Worm (Caenorhabditis elegans) whole organism, L4 larva: ENCODE data around the gene rga-9.
A peak's percentile ranks its signal among the peaks of the same experiment; 100 is the strongest.

Experiments
- F26F4.8 ChIP-seq: fragments of 200-800 bp; sonication (Bioruptor generic); conservative IDR thresholded peaks from 2 replicates; pipeline ENCODE4 v1.3.6; 2022; ENCODE audit warnings: missing genetic modification characterization, missing compliant biosample characterization
- F37D6.2 ChIP-seq: sonication (generic microtip); optimal IDR thresholded peaks from 2 replicates; lab custom pipeline; 2016; ENCODE audit warnings: mild to moderate bottlenecking, missing genetic modification characterization, missing compliant biosample characterization
- T26A8.4 ChIP-seq: fragments of 200-800 bp; sonication (Bioruptor generic); IDR thresholded peaks from 2 replicates; pipeline ENCODE4 v1.3.6; 2022; ENCODE audit warnings: missing genetic modification characterization, missing compliant biosample characterization
- Y48G9A.11 ChIP-seq: fragments of 200-800 bp; sonication (Bioruptor generic); IDR thresholded peaks from 2 replicates; pipeline ENCODE4 v1.3.6; 2022; ENCODE audit warnings: missing genetic modification reagents, missing genetic modification characterization, missing compliant biosample characterization
- Y5F2A.4 ChIP-seq: fragments of 200-800 bp; sonication (Bioruptor generic); optimal IDR thresholded peaks from 2 replicates; lab custom pipeline; 2018; ENCODE audit warnings: mild to moderate bottlenecking, missing genetic modification characterization, missing compliant biosample characterization
- ZK337.2 ChIP-seq: fragments of 200-800 bp; sonication (Bioruptor generic); IDR thresholded peaks from 2 replicates; pipeline ENCODE4 v1.3.6; 2022; ENCODE audit warnings: missing genetic modification reagents, missing genetic modification characterization, missing compliant biosample characterization
- ZK546.5 ChIP-seq, 2 experiments: sonication (generic microtip); optimal IDR thresholded peaks; 2 replicates each; lab custom pipeline; 2017; ENCODE audit warnings: missing biosample characterization in 2 of 2, missing genetic modification characterization in 2 of 2
- aha-1 ChIP-seq: fragments of 150-350 bp; peaks from one replicate; lab custom pipeline; 2014; ENCODE audit warnings: missing biosample characterization, missing genetic modification characterization
- aly-2 ChIP-seq: sonication (generic microtip); optimal IDR thresholded peaks from 2 replicates; lab custom pipeline; 2018; ENCODE audit warnings: missing biosample characterization, missing genetic modification characterization
- ama-1 ChIP-seq: fragments of 150-350 bp; optimal IDR thresholded peaks from 2 replicates; lab custom pipeline; 2014; ENCODE audit warnings: inconsistent platforms, mixed read lengths
- arid-1 ChIP-seq: fragments of 200-800 bp; sonication (Bioruptor generic); conservative IDR thresholded peaks from 2 replicates; pipeline ENCODE4 v1.3.6; 2022; ENCODE audit warnings: missing genetic modification reagents, missing genetic modification characterization, missing compliant biosample characterization
- ceh-20 ChIP-seq: fragments of 200-800 bp; sonication (Bioruptor generic); IDR thresholded peaks from 2 replicates; pipeline ENCODE4 v1.3.6; 2022; ENCODE audit warnings: missing genetic modification reagents, missing genetic modification characterization, missing compliant biosample characterization
- ceh-32 ChIP-seq: sonication (generic microtip); optimal IDR thresholded peaks from 2 replicates; lab custom pipeline; 2016; ENCODE audit warnings: mild to moderate bottlenecking, missing genetic modification characterization, missing compliant biosample characterization; ENCODE audit not compliant: poor library complexity
- ceh-62 ChIP-seq: sonication (generic microtip); optimal IDR thresholded peaks from 2 replicates; lab custom pipeline; 2017; ENCODE audit warnings: missing biosample characterization, missing genetic modification characterization
- daf-16 ChIP-seq, 3 experiments: sonication (generic microtip); optimal IDR thresholded peaks; 2 replicates each; lab custom pipeline; 2016 to 2017; ENCODE audit warnings: missing genetic modification characterization in 3 of 3, missing genetic modification reagents in 3 of 3, mild to moderate bottlenecking in 2 of 3, missing compliant biosample characterization in 2 of 3, missing biosample characterization in 1 of 3, moderate library complexity in 1 of 3
- daf-19 ChIP-seq: fragments of 200-800 bp; sonication (Bioruptor generic); conservative IDR thresholded peaks from 2 replicates; pipeline ENCODE4 v1.3.6; 2022; ENCODE audit warnings: missing genetic modification characterization, missing compliant biosample characterization
- daf-8 ChIP-seq: fragments of 200-800 bp; sonication (Bioruptor generic); IDR thresholded peaks from 2 replicates; pipeline ENCODE4 v1.3.6; 2022; ENCODE audit warnings: missing genetic modification characterization, missing compliant biosample characterization
- duxl-1 ChIP-seq: sonication (generic microtip); optimal IDR thresholded peaks from 2 replicates; lab custom pipeline; 2016; ENCODE audit warnings: mild to moderate bottlenecking, missing genetic modification characterization, moderate library complexity, missing compliant biosample characterization; ENCODE audit not compliant: poor library complexity
- dve-1 ChIP-seq: sonication (generic microtip); optimal IDR thresholded peaks from 2 replicates; lab custom pipeline; 2017; ENCODE audit warnings: antibody characterized with exemption, mild to moderate bottlenecking, missing genetic modification characterization, missing compliant biosample characterization; ENCODE audit not compliant: insufficient read depth
- egl-43 ChIP-seq: fragments of 200-800 bp; sonication (Bioruptor generic); IDR thresholded peaks from 2 replicates; pipeline ENCODE4 v1.3.6; 2022; ENCODE audit warnings: missing genetic modification reagents, missing genetic modification characterization, missing compliant biosample characterization
- fos-1 ChIP-seq: fragments of 150-350 bp; optimal IDR thresholded peaks from 2 replicates; lab custom pipeline; 2014; ENCODE audit warnings: missing biosample characterization, missing genetic modification characterization
- hmg-1.1 ChIP-seq: fragments of 200-800 bp; sonication (Bioruptor generic); IDR thresholded peaks from 2 replicates; pipeline ENCODE4 v1.3.6; 2022; ENCODE audit warnings: missing genetic modification reagents, missing genetic modification characterization, missing compliant biosample characterization
- jun-1 ChIP-seq: fragments of 150-350 bp; optimal IDR thresholded peaks from 2 replicates; lab custom pipeline; 2014; ENCODE audit warnings: missing biosample characterization, missing genetic modification reagents, missing genetic modification characterization
- lim-7 ChIP-seq: fragments of 200-800 bp; sonication (Bioruptor generic); IDR thresholded peaks from 2 replicates; pipeline ENCODE4 v1.3.6; 2022; ENCODE audit warnings: missing genetic modification characterization, missing compliant biosample characterization
- lin-13 ChIP-seq: fragments of 150-350 bp; optimal IDR thresholded peaks from 2 replicates; lab custom pipeline; 2014; ENCODE audit warnings: missing biosample characterization, missing genetic modification reagents, missing genetic modification characterization
- nhr-10 ChIP-seq: fragments of 150-350 bp; optimal IDR thresholded peaks from 2 replicates; lab custom pipeline; 2014; ENCODE audit warnings: missing biosample characterization, missing genetic modification characterization
- nhr-28 ChIP-seq: fragments of 150-350 bp; optimal IDR thresholded peaks from 2 replicates; lab custom pipeline; 2014; ENCODE audit warnings: missing biosample characterization, missing genetic modification characterization
- nhr-42 ChIP-seq: fragments of 200-800 bp; sonication (Bioruptor generic); IDR thresholded peaks from 2 replicates; pipeline ENCODE4 v1.3.6; 2022; ENCODE audit warnings: missing genetic modification characterization, missing compliant biosample characterization
- nhr-48 ChIP-seq: sonication (generic microtip); optimal IDR thresholded peaks from 2 replicates; lab custom pipeline; 2016; ENCODE audit warnings: mild to moderate bottlenecking, missing genetic modification characterization, missing compliant biosample characterization
- nhr-6 ChIP-seq: fragments of 150-350 bp; optimal IDR thresholded peaks from 2 replicates; lab custom pipeline; 2014; ENCODE audit warnings: missing biosample characterization, missing genetic modification characterization
- php-3 ChIP-seq: fragments of 200-800 bp; sonication (Bioruptor generic); IDR thresholded peaks from 2 replicates; pipeline ENCODE4 v1.3.6; 2022; ENCODE audit warnings: missing genetic modification reagents, missing genetic modification characterization, missing compliant biosample characterization
- sdz-12 ChIP-seq: fragments of 200-800 bp; sonication (Bioruptor generic); optimal IDR thresholded peaks from 2 replicates; lab custom pipeline; 2018; ENCODE audit warnings: mild to moderate bottlenecking, missing genetic modification characterization, missing compliant biosample characterization
- set-16 ChIP-seq: fragments of 200-800 bp; sonication (Bioruptor generic); IDR thresholded peaks from 2 replicates; pipeline ENCODE4 v1.3.6; 2022; ENCODE audit warnings: missing genetic modification reagents, missing genetic modification characterization, missing compliant biosample characterization
- snpc-4 ChIP-seq: fragments of 150-350 bp; optimal IDR thresholded peaks from 2 replicates; lab custom pipeline; 2014; ENCODE audit warnings: missing biosample characterization, missing genetic modification characterization
- spr-1 ChIP-seq: sonication (generic microtip); optimal IDR thresholded peaks from 2 replicates; lab custom pipeline; 2016; ENCODE audit warnings: mild to moderate bottlenecking, missing genetic modification characterization, missing compliant biosample characterization
- tra-1 ChIP-seq: fragments of 200-800 bp; sonication (Bioruptor generic); IDR thresholded peaks from 2 replicates; pipeline ENCODE4 v1.3.6; 2022; ENCODE audit warnings: missing genetic modification reagents, missing genetic modification characterization, missing compliant biosample characterization
- unc-39 ChIP-seq: sonication (generic microtip); optimal IDR thresholded peaks from 2 replicates; lab custom pipeline; 2017; ENCODE audit warnings: missing biosample characterization, missing genetic modification characterization
- unc-62 ChIP-seq, 3 experiments: fragments of 150-350 bp in 1 of 3; sonication (generic microtip); optimal IDR thresholded peaks in 2 of 3; peaks in 1 of 3; 1 replicate in 1 of 3; 2 replicates in 2 of 3; lab custom pipeline; 2014 to 2017; ENCODE audit warnings: missing biosample characterization in 3 of 3, missing genetic modification characterization in 3 of 3, missing genetic modification reagents in 3 of 3, missing genotype in 1 of 3
- vab-7 ChIP-seq: fragments of 200-800 bp; sonication (Bioruptor generic); IDR thresholded peaks from 2 replicates; pipeline ENCODE4 v1.3.6; 2022; ENCODE audit warnings: missing genetic modification reagents, missing genetic modification characterization, missing compliant biosample characterization
- zfp-3 ChIP-seq: fragments of 200-800 bp; sonication (Bioruptor generic); conservative IDR thresholded peaks from 2 replicates; pipeline ENCODE4 v1.3.6; 2022; ENCODE audit warnings: missing genetic modification reagents, missing genetic modification characterization, missing compliant biosample characterization

rga-9 gene

DNA sequence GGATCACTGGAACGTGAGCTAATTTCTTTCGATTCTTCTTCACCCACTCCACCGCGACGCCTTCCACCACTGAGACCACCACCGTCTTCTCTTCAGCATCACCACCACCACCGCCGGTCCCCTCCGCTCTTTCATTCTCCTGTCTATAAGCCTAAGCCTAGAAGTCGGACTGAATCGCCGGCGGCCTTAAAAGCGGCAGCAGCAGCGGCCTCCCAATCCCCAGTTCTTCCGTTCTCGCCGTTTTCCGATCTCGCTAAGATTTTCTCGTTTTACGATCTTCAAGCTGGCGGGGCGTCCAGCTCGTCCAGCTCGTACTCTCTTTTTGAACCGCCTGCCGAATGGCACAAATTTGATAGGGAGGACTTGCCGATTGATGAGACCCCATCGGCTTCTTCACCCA lies 41.8 kb upstream of the rga-9 start:
- no peak for TF ChIP-seq Y5F2A.4 (GFP tag; lab: Kevin White, UChicago)
- TF ChIP-seq fos-1: no peak
- no peak for TF ChIP-seq sdz-12 (GFP tag; lab: Kevin White, UChicago)
- TF ChIP-seq nhr-42: no peak
- TF ChIP-seq egl-43 (GFP tag; lab: Robert Waterston, UW): 0 out of 2 replicates have a peak, but pooled peaks have one; percentile 13
- TF ChIP-seq vab-7 (GFP tag; lab: Robert Waterston, UW): no peak
- TF ChIP-seq nhr-48 (tag; lab: Kevin White, UChicago): no peak
- TF ChIP-seq set-16 (GFP tag; lab: Robert Waterston, UW): peak; percentile 89
- peak; percentile 57 for TF ChIP-seq aha-1
- no peak for TF ChIP-seq F26F4.8 (GFP tag; lab: Robert Waterston, UW)
- TF ChIP-seq daf-19 (GFP tag; lab: Robert Waterston, UW): no peak
- TF ChIP-seq, all 104 proteins: peak for 3

DNA sequence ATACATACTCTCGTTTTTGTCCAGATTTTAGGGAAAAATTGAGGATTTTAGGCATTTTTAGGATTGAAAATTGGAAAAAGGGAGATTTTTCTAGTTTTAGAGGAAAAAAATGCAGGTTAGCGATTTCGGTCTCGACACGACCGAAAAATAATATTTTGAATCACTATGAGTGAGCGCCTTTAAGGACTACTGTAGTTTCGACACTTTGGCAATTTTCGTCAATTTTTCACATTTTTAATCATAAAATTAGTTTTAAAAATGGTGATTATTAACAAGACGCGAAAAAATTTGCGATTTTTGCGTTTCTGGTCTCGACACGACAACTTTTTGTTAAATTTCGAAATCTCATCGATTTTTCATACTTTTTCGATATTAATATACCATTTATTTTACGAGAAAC lies 41.2 kb upstream of the rga-9 start:
- TF ChIP-seq ceh-32: no peak
- peak in 1 of 2 experiments; percentile 91 for TF ChIP-seq unc-62 (GFP tag; optimal IDR thresholded peaks at IDR 0.05 in 1 of 2; lab: Kevin White, UChicago)
- no peak for TF ChIP-seq unc-62 (tag; optimal IDR thresholded peaks at IDR 0.05; lab: Kevin White, UChicago)

DNA sequence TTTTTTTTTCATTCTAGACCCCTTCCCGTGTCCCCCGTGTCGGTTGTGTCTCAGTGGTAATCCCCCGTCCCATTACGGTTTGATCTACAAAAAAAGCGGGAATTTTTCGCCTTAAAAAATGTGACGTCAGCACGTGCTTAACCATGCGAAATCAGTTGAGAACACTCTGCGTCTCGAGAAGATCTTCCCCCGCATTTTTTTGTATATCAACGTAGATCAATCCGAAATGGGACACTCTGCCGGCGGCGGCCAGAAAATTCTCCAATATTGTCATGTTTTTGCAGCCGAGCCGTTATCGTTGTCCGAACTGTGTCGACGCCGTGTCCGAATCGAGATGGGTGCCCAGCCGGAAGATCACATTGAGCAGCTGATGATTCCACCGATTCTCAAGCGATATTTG lies 40.0 kb upstream of the rga-9 start:
- no peak for TF ChIP-seq ceh-20 (GFP tag; lab: Robert Waterston, UW)
- TF ChIP-seq egl-43 (GFP tag; lab: Robert Waterston, UW): 0 out of 2 replicates have a peak, but pooled peaks have one; percentile 9
- TF ChIP-seq arid-1 (GFP tag; lab: Robert Waterston, UW): 0 out of 2 replicates have a peak, but pooled peaks have one; percentile 3
- TF ChIP-seq unc-62 (GFP tag; optimal IDR thresholded peaks at IDR 0.05 in 1 of 2; lab: Kevin White, UChicago): peak in 1 of 2 experiments; percentile 96
- no peak for TF ChIP-seq unc-62 (tag; optimal IDR thresholded peaks at IDR 0.05; lab: Kevin White, UChicago)
- peak; percentile 23 for TF ChIP-seq ama-1 (lab: Kevin White, UChicago)

DNA sequence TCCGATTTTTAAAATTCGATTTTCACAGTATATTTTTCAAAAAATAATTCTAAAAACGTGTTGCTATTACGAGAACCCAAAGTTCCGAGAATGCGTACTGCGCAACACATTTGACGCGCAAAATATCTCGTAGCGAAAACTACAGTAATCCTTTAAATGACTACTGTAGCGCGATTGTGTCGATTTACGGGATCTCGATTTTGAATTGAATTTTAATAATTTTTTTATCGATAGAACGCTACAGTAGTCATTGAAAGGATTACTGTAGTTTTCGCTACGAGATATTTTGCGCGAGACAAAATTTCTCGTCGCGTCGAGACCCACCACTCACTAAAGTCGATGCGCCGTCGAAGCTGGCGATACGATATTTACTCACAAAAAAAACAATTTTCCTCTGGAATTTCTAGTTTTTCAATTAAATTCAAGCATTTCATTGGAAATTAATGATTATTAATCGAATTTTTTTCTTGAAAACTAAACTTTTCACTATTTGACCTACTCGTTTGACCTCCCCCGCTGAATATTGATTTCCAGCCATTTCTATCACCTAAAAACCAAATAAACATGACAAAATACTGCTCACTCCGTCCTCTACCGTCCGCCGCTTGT lies 38.1 kb upstream of the rga-9 start, which contains the start of gene spsb-2:
Gene spsb-2, plus strand, starts transcription at position 559 of the 609 bp plus-strand sequence.
- TF ChIP-seq hmg-1.1 (GFP tag; lab: Robert Waterston, UW) (no peak), lin-13 (GFP tag; lab: Kevin White, UChicago) (no peak), ama-1 (lab: Kevin White, UChicago) (peak; percentile 47), T26A8.4 (GFP tag; lab: Robert Waterston, UW) (0 out of 2 replicates have a peak, but pooled peaks have one; percentile 33), unc-62 (GFP tag; optimal IDR thresholded peaks at IDR 0.05 in 1 of 2; lab: Kevin White, UChicago) (no peak), unc-62 (tag; optimal IDR thresholded peaks at IDR 0.05; lab: Kevin White, UChicago) (no peak)

DNA sequence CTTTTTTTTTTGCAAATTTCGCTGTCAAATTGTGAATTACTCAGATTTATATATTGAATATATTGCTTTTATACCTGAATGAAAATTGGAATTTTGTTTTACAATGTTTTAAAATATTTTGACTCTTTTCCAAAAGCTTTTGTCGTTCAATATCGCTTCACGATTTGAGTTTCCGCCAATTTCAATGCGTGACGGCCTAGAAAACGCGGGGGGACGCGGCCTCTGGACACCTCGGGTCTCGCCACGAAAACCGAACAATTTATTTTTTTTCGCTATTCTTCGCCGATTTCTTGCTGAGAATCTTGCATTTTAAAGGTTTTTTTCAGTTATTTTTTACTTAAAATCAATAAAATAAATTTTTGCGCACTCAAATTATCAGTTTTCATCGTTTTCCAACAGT lies 35.3 kb upstream of the rga-9 start, which contains the start of gene Y46E12BL.2:
Gene Y46E12BL.2, plus strand, starts transcription at position 243 of the 400 bp plus-strand sequence.
- TF ChIP-seq daf-19 (GFP tag; lab: Robert Waterston, UW) (no peak), nhr-6 (tag; lab: Kevin White, UChicago) (peak; percentile 88), F37D6.2 (peak; percentile 14), hmg-1.1 (GFP tag; lab: Robert Waterston, UW) (peak; percentile 64), spr-1 (peak; percentile 10), snpc-4 (tag; lab: Kevin White, UChicago) (no peak), nhr-28 (peak; percentile 43), unc-39 (tag; lab: Kevin White, UChicago) (no peak), ZK337.2 (GFP tag; lab: Robert Waterston, UW) (peak; percentile 79), zfp-3 (GFP tag; lab: Robert Waterston, UW) (no peak), php-3 (GFP tag; lab: Robert Waterston, UW) (no peak), jun-1 (tag; lab: Kevin White, UChicago) (no peak), ZK546.5 (tag; optimal IDR thresholded peaks at IDR 0.05; lab: Kevin White, UChicago) (no peak), dve-1 (tag; lab: Kevin White, UChicago) (peak; percentile 58), daf-8 (GFP tag; lab: Robert Waterston, UW) (no peak), ceh-62 (tag; lab: Kevin White, UChicago) (no peak), Y48G9A.11 (GFP tag; lab: Robert Waterston, UW) (peak; percentile 78), ama-1 (lab: Kevin White, UChicago) (peak; percentile 60), lim-7 (GFP tag; lab: Robert Waterston, UW) (no peak), daf-16 (GFP tag; optimal IDR thresholded peaks at IDR 0.05; lab: Kevin White, UChicago) (no peak), daf-16 (tag; optimal IDR thresholded peaks at IDR 0.05; lab: Kevin White, UChicago) (peak; percentile 45), aly-2 (no peak), nhr-10 (tag; lab: Kevin White, UChicago) (no peak), duxl-1 (tag; lab: Kevin White, UChicago) (peak; percentile 12), F26F4.8 (GFP tag; lab: Robert Waterston, UW) (no peak), tra-1 (no peak), set-16 (GFP tag; lab: Robert Waterston, UW) (no peak), unc-62 (GFP tag; optimal IDR thresholded peaks at IDR 0.05 in 1 of 2; lab: Kevin White, UChicago) (peak in 1 of 2 experiments; percentile 57), unc-62 (tag; optimal IDR thresholded peaks at IDR 0.05; lab: Kevin White, UChicago) (no peak)
